Worm (Caenorhabditis elegans) whole organism, late embryonic: ENCODE results near the gene K08D10.13.

Experiments used
- T23F11.4 ChIP-seq: fragments of 200-800 bp; sonication (Bioruptor generic); optimal IDR thresholded peaks from 2 replicates; lab custom pipeline; 2018; ENCODE audit warnings: mild to moderate bottlenecking, missing genetic modification characterization, missing compliant biosample characterization
- ahr-1 ChIP-seq: sonication (generic microtip); optimal IDR thresholded peaks from 2 replicates; lab custom pipeline; 2016; ENCODE audit warnings: missing genetic modification characterization, missing compliant biosample characterization
- ama-1 ChIP-seq: fragments of 150-350 bp; optimal IDR thresholded peaks from 2 replicates; lab custom pipeline; 2014
- ceh-30 ChIP-seq: fragments of 150-350 bp; optimal IDR thresholded peaks from 2 replicates; lab custom pipeline; 2014; ENCODE audit warnings: missing biosample characterization, missing genetic modification characterization
- ceh-45 ChIP-seq: fragments of 200-800 bp; sonication (Bioruptor generic); IDR thresholded peaks from 2 replicates; pipeline ENCODE4 v1.3.6; 2022; ENCODE audit warnings: missing genetic modification reagents, missing genetic modification characterization, missing compliant biosample characterization
- nfya-1 ChIP-seq: sonication (generic microtip); optimal IDR thresholded peaks from 2 replicates; lab custom pipeline; 2017; ENCODE audit warnings: missing genetic modification characterization, mild to moderate bottlenecking, missing compliant biosample characterization, antibody characterized with exemption, moderate library complexity
- tbx-2 ChIP-seq: sonication (generic microtip); optimal IDR thresholded peaks from 2 replicates; lab custom pipeline; 2016; ENCODE audit warnings: missing genetic modification characterization, missing compliant biosample characterization

ce11 chrIV:4135744-4136143 is 35.6 kb downstream of the K08D10.13 start, which contains the start of gene F49F1.17:
- TF ChIP-seq T23F11.4 (GFP tag; lab: Kevin White, UChicago) (no peak), tbx-2 (tag; lab: Kevin White, UChicago) (no peak), ahr-1 (tag; lab: Kevin White, UChicago) (no peak), nfya-1 (tag; lab: Kevin White, UChicago) (no peak), ceh-45 (GFP tag; lab: Robert Waterston, UW) (no peak), ceh-30 (tag; lab: Kevin White, UChicago) (no peak), ama-1 (lab: Kevin White, UChicago) (no peak)
